Worm (Caenorhabditis elegans) whole organism, L4/young adult: ENCODE data around the gene srz-18.

Source experiments
- W03F9.2 ChIP-seq: fragments of 150-350 bp; optimal IDR thresholded peaks from 2 replicates; lab custom pipeline; 2014; ENCODE audit warnings: missing biosample characterization, missing genetic modification characterization
- dao-5 ChIP-seq: sonication (generic microtip); optimal IDR thresholded peaks from 2 replicates; lab custom pipeline; 2016; ENCODE audit warnings: missing genotype, missing genetic modification characterization, moderate library complexity, missing compliant biosample characterization
- him-1 ChIP-seq: sonication (generic microtip); optimal IDR thresholded peaks from 2 replicates; lab custom pipeline; 2016; ENCODE audit warnings: missing genotype, missing genetic modification reagents, missing genetic modification characterization, missing compliant biosample characterization

DNA sequence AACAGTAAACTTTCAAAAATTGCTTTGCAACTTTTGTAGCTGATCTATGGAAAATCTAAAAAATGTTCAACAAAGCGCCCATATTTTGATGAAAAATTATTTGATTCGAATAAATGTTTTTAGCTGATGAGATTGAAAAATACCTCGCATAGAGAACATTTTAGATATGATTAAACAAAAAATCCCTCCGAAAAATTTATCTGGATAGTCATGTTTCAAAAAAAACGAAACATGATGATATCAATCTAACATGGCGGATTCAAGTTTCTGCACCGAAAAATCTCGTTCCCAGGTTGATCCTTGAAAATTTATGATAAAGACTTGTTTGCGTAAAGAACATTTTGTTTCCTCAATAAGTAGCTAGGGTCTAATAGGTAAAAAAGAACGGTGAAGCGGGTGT, 17.8 kb upstream of the srz-18 start, which contains the start of gene ttr-12:
- TF ChIP-seq him-1 (no peak), dao-5 (tag; lab: Kevin White, UChicago) (no peak), W03F9.2 (tag; lab: Kevin White, UChicago) (no peak)
